Worm (Caenorhabditis elegans): Measurements from ENCODE around the gene C56G3.2.

ce11 chrX:7340394-7340793 lies 25.0 kb upstream of the C56G3.2 start:
- TF ChIP-seq tbx-2 (tag; optimal IDR thresholded peaks at IDR 0.05) (no peak), npax-4 (tag; optimal IDR thresholded peaks at IDR 0.05) (no peak), ceh-24 (tag; optimal IDR thresholded peaks at IDR 0.05) (no peak), ceh-9 (tag; optimal IDR thresholded peaks at IDR 0.05) (no peak), nhr-11 (tag; optimal IDR thresholded peaks at IDR 0.05) (no peak), unc-42 (tag; optimal IDR thresholded peaks at IDR 0.05) (no peak), fkh-10 (GFP tag; optimal IDR thresholded peaks at IDR 0.05) (no peak), dmd-4 (tag; optimal IDR thresholded peaks at IDR 0.05; ENCODE audit: borderline replicate concordance) (no peak), pha-2 (tag; optimal IDR thresholded peaks at IDR 0.05) (no peak), pha-4 (tag; optimal IDR thresholded peaks at IDR 0.05) (no peak)
